Fruit fly (Drosophila melanogaster): ENCODE measurements around the gene CG11563.

The CG11563 gene

dm6 chr3R:31723206-31723933 is 13.5 kb upstream of the CG11563 start (continued):
- TF ChIP-seq CG11560 (tag; IDR thresholded peaks at IDR 0.05) (no peak), CG12942 (GFP tag; optimal IDR thresholded peaks at IDR 0.05) (no peak), ttk (GFP tag; IDR thresholded peaks at IDR 0.05) (no peak), CG7963 (GFP tag; IDR thresholded peaks at IDR 0.05; ENCODE audit: partially characterized antibody) (no peak), cg (GFP tag; optimal IDR thresholded peaks at IDR 0.05) (peak; percentile 89), sqz (GFP tag; optimal IDR thresholded peaks at IDR 0.05) (peak; percentile 79), rib (GFP tag; IDR thresholded peaks at IDR 0.05) (no peak), mld (GFP tag; IDR thresholded peaks at IDR 0.05; ENCODE audit: partially characterized antibody) (no peak), ken (GFP tag; IDR thresholded peaks at IDR 0.05) (no peak), CG6854 (GFP tag; optimal IDR thresholded peaks at IDR 0.05) (no peak), Deaf1 (tag; optimal IDR thresholded peaks at IDR 0.05) (peak; percentile 53), D19B (GFP tag; optimal IDR thresholded peaks at IDR 0.05) (no peak), CG1792 (GFP tag; optimal IDR thresholded peaks at IDR 0.05) (no peak), HLHmδ (GFP tag; optimal IDR thresholded peaks at IDR 0.05) (no peak), hb (GFP tag; IDR thresholded peaks at IDR 0.05; ENCODE audit: partially characterized antibody) (no peak), jigr1 (GFP tag; IDR thresholded peaks at IDR 0.05) (no peak), schlank (tag; optimal IDR thresholded peaks at IDR 0.05) (no peak), CG15011 (GFP tag; optimal IDR thresholded peaks at IDR 0.05) (no peak), br (optimal IDR thresholded peaks at IDR 0.05) (no peak), D (optimal IDR thresholded peaks at IDR 0.05) (no peak), D (GFP tag; optimal IDR thresholded peaks at IDR 0.05) (no peak), HLH4C (GFP tag; IDR thresholded peaks at IDR 0.05; ENCODE audit: partially characterized antibody) (no peak), ro (GFP tag; IDR thresholded peaks at IDR 0.05) (no peak), E2f1 (GFP tag; IDR thresholded peaks at IDR 0.05) (no peak), Gug (GFP tag; IDR thresholded peaks at IDR 0.05) (0 out of 4 replicates have a peak, but pooled peaks have one; percentile 4), CG4424 (GFP tag; optimal IDR thresholded peaks at IDR 0.05) (peak; percentile 8), CG9817 (tag; optimal IDR thresholded peaks at IDR 0.05) (no peak), Nf-YB (GFP tag; optimal IDR thresholded peaks at IDR 0.05) (no peak), Sox102F (GFP tag; optimal IDR thresholded peaks at IDR 0.05) (peak; percentile 37), B-H2 (GFP tag; optimal IDR thresholded peaks at IDR 0.05) (no peak), CG17829 (tag; optimal IDR thresholded peaks at IDR 0.05) (no peak), Dfd (GFP tag; optimal IDR thresholded peaks at IDR 0.05) (no peak), z (GFP tag; IDR thresholded peaks at IDR 0.05) (0 out of 3 replicates have a peak, but pooled peaks have one; percentile 32), usp (GFP tag; optimal IDR thresholded peaks at IDR 0.05) (no peak), Side (GFP tag; optimal IDR thresholded peaks at IDR 0.05) (peak; percentile 9), Opbp (GFP tag; IDR thresholded peaks at IDR 0.05; ENCODE audit: partially characterized antibody) (no peak), CG32767 (GFP tag; IDR thresholded peaks at IDR 0.05) (no peak), CG10959 (GFP tag; IDR thresholded peaks at IDR 0.05) (no peak), CG10654 (GFP tag; optimal IDR thresholded peaks at IDR 0.05) (no peak), tap (tag; optimal IDR thresholded peaks at IDR 0.05) (peak; percentile 23), slou (GFP tag; optimal IDR thresholded peaks at IDR 0.05) (no peak), nerfin-2 (GFP tag; IDR thresholded peaks at IDR 0.05; ENCODE audit: partially characterized antibody) (no peak), CG7271 (tag; optimal IDR thresholded peaks at IDR 0.05) (no peak), ATbp (GFP tag; optimal IDR thresholded peaks at IDR 0.05) (no peak), Meics (GFP tag; optimal IDR thresholded peaks at IDR 0.05) (peak; percentile 37), gsb (GFP tag; IDR thresholded peaks at IDR 0.05) (no peak), HLH54F (GFP tag; optimal IDR thresholded peaks at IDR 0.05) (no peak), CG16779 (GFP tag; IDR thresholded peaks at IDR 0.05) (no peak), fd3F (GFP tag; optimal IDR thresholded peaks at IDR 0.05) (no peak), CG4328 (GFP tag; optimal IDR thresholded peaks at IDR 0.05) (no peak), CoRest (tag; optimal IDR thresholded peaks at IDR 0.05) (peak; percentile 11)
